Fruit fly (Drosophila melanogaster): ENCODE measurements around the gene RpS27.

The RpS27 gene

DNA sequence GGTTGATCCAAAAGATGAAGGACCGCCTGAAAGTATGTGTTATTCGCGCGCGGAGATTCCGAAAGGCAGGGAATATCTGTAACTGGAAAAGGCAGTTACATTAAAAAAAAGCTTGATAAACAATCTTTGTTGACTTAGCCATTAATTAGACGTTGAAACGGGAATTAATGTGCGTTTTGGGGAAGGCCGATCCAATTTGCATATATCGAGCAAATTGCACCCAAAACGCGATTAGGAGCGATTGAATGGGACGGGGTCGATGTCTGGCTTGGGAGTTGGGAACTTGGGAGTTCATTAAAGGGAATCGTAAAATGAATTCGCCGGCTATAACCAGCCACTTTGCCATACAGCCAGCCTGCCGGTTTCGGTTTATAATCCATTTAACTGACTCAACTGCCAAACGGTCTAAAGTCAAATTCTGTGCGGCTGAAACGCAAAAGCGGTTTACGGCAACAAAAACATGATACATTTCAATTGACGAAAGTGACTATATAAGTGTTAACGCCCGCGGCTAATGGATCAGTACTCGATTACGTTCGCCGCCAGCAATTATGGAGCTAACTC, 5.7 kb downstream of the RpS27 start, which contains the start of gene CG11854:
CG11854 (plus strand) TSS at position 514 of the 564 bp plus-strand sequence.
- no peak for TF ChIP-seq CG6276 (GFP tag; optimal IDR thresholded peaks at IDR 0.05)
- no peak for TF ChIP-seq CG8632 (GFP tag; optimal IDR thresholded peaks at IDR 0.05)
- TF ChIP-seq fkh (GFP tag; optimal IDR thresholded peaks at IDR 0.05): no peak
- TF ChIP-seq OdsH (GFP tag; optimal IDR thresholded peaks at IDR 0.05): no peak
- no peak for TF ChIP-seq esn (GFP tag; optimal IDR thresholded peaks at IDR 0.05)
- no peak for TF ChIP-seq lz (GFP tag; optimal IDR thresholded peaks at IDR 0.05)
- TF ChIP-seq CG8119 (GFP tag; IDR thresholded peaks at IDR 0.05): no peak
- TF ChIP-seq dac (GFP tag; optimal IDR thresholded peaks at IDR 0.05): no peak
- no peak for TF ChIP-seq Hr4 (GFP tag; optimal IDR thresholded peaks at IDR 0.05)
- TF ChIP-seq CG6792 (GFP tag; optimal IDR thresholded peaks at IDR 0.05): no peak
- TF ChIP-seq Sox102F (GFP tag; optimal IDR thresholded peaks at IDR 0.05): no peak
- no peak for TF ChIP-seq vri (GFP tag; optimal IDR thresholded peaks at IDR 0.05)
- TF ChIP-seq CG7368 (GFP tag; optimal IDR thresholded peaks at IDR 0.05): no peak

DNA sequence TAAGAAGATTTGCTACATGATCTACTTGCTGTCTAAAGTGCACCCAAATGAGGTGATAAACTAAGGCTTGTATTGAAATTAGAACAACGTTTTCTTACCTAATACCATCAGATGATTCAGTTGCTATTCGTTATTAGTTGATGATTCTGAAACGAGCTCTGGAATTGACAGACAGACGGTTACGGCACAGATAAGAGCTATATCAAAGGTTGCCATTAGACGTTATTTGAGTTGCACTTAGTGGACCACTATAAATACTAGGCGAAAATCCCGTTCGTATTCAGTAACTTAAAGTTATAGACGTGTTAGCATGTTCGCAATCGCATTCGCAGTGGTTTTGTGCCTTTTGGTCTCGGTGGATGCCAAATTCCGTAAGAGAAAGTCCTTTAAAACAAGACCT, 7.4 kb downstream of the RpS27 start, which contains the start of gene to:
to (plus strand) TSS at position 301 of the 400 bp plus-strand sequence.
- TF ChIP-seq CG10631 (GFP tag; optimal IDR thresholded peaks at IDR 0.05): no peak
- TF ChIP-seq CG6163 (GFP tag; IDR thresholded peaks at IDR 0.05): no peak
- no peak for TF ChIP-seq Sox102F (GFP tag; optimal IDR thresholded peaks at IDR 0.05)
- TF ChIP-seq OdsH (GFP tag; optimal IDR thresholded peaks at IDR 0.05): no peak
- no peak for TF ChIP-seq Sox14 (GFP tag; optimal IDR thresholded peaks at IDR 0.05)
- TF ChIP-seq Gug (GFP tag; IDR thresholded peaks at IDR 0.05): no peak
- no peak for TF ChIP-seq CG9139 (GFP tag; optimal IDR thresholded peaks at IDR 0.05)
- no peak for TF ChIP-seq CG11762 (GFP tag; optimal IDR thresholded peaks at IDR 0.05; ENCODE audit: insufficient read depth)
- TF ChIP-seq Met (GFP tag; optimal IDR thresholded peaks at IDR 0.05): no peak
- no peak for TF ChIP-seq Eip75B (GFP tag; optimal IDR thresholded peaks at IDR 0.05)
- no peak for TF ChIP-seq CG16779 (tag; optimal IDR thresholded peaks at IDR 0.05)
- TF ChIP-seq CG8119 (GFP tag; IDR thresholded peaks at IDR 0.05): no peak
- TF ChIP-seq svp (GFP tag): no peak
- no peak for TF ChIP-seq CG11294 (GFP tag; IDR thresholded peaks at IDR 0.05)
- no peak for TF ChIP-seq ss (GFP tag; optimal IDR thresholded peaks at IDR 0.05)
- no peak for TF ChIP-seq Smox (GFP tag; optimal IDR thresholded peaks at IDR 0.05)
- TF ChIP-seq CG34406 (GFP tag; optimal IDR thresholded peaks at IDR 0.05): no peak
- TF ChIP-seq net (GFP tag; optimal IDR thresholded peaks at IDR 0.05): no peak
- no peak for TF ChIP-seq eg (GFP tag; IDR thresholded peaks at IDR 0.05)

DNA sequence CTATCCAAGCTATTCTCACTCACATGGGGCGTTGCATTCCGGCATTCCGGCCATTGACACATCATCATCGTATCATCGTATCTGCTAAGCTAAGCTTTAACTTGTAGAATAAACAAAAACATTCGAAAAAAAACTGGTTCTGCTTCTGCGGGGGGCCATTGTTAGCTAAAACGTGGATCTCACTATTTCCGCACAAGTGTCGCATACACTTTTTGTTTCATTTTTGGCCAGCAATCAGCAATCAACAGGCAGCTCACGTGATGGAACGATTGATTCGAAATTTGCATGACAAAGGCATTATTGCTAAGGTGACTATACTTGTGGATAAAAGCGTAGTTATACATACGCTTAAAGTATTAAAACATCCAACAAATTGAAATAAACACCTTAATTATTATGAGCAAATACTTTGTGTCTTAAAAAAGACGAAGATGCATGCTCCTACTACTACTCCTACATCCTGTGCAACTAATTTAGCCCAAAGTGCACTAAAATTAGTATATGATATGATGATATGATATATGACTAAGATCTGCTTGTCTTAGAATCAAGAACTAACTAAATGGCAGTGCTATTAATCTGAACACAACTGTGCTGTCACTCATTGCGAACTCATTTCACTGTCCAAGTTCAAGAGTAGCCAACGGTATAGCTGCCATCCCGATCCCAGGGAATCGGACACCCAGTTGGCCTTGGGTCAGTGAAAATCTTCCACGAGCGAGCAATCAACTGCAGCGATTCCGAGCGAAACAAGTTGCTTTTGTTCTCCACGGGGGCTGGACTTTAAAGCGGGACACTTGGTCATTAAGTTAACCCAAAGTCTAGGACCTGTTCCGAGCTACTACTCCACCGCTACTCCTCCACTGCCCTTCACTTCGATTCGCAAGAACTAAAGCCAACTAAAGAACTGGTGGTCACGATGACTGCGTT, 8.3 kb downstream of the RpS27 start:
- TF ChIP-seq CG10669 (GFP tag; optimal IDR thresholded peaks at IDR 0.05): peak; percentile 31
- TF ChIP-seq OdsH (GFP tag; optimal IDR thresholded peaks at IDR 0.05): no peak
- TF ChIP-seq Hr4 (GFP tag; optimal IDR thresholded peaks at IDR 0.05): no peak
- TF ChIP-seq Eip78C (GFP tag): peak; percentile 78
- TF ChIP-seq esn (GFP tag; optimal IDR thresholded peaks at IDR 0.05): no peak
- TF ChIP-seq CG1621 (tag; optimal IDR thresholded peaks at IDR 0.05): peak; percentile 45
- TF ChIP-seq CG3919 (GFP tag; optimal IDR thresholded peaks at IDR 0.05): peak; percentile 6
- peak; percentile 22 for TF ChIP-seq spab (GFP tag; optimal IDR thresholded peaks at IDR 0.05)
- TF ChIP-seq pdm3 (GFP tag; optimal IDR thresholded peaks at IDR 0.05): no peak
- TF ChIP-seq CG16779 (tag; optimal IDR thresholded peaks at IDR 0.05): no peak
- TF ChIP-seq CG6792 (GFP tag; optimal IDR thresholded peaks at IDR 0.05): no peak
- TF ChIP-seq CG6163 (GFP tag; IDR thresholded peaks at IDR 0.05): no peak
- TF ChIP-seq ss (GFP tag; optimal IDR thresholded peaks at IDR 0.05): peak; percentile 28 to 32
- TF ChIP-seq Ets96B (tag; optimal IDR thresholded peaks at IDR 0.05): peak; percentile 39
- no peak for TF ChIP-seq CG34406 (GFP tag; optimal IDR thresholded peaks at IDR 0.05)
- TF ChIP-seq CG8319 (GFP tag; optimal IDR thresholded peaks at IDR 0.05): no peak
- peak; percentile 31 for TF ChIP-seq Eip75B (GFP tag; optimal IDR thresholded peaks at IDR 0.05)
- TF ChIP-seq CG8632 (GFP tag; optimal IDR thresholded peaks at IDR 0.05): no peak
- TF ChIP-seq dsx (GFP tag; optimal IDR thresholded peaks at IDR 0.05; ENCODE audit: poor library complexity, severe bottlenecking): peak; percentile 56
- peak; percentile 47 for TF ChIP-seq CG6808 (GFP tag; optimal IDR thresholded peaks at IDR 0.05)
- peak; percentile 42 for TF ChIP-seq CG3032 (tag; optimal IDR thresholded peaks at IDR 0.05)
- no peak for TF ChIP-seq Blimp-1 (GFP tag; optimal IDR thresholded peaks at IDR 0.05)
- TF ChIP-seq salr (GFP tag; optimal IDR thresholded peaks at IDR 0.05): no peak

Data from whole organism, prepupa.